Fruit fly (Drosophila melanogaster) whole organism, embryonic: ENCODE measurements around the gene Crtc.

ENCODE experiments used
- ATbp ChIP-seq: fragments of 200-800 bp; sonication (Bioruptor generic); optimal IDR thresholded peaks from 2 replicates; lab custom pipeline; 2017; ENCODE audit warnings: missing biosample characterization, mild to moderate bottlenecking, missing genetic modification characterization, missing genetic modification reagents
- Atf-2 ChIP-seq: fragments of 200-800 bp; sonication (Bioruptor generic); optimal IDR thresholded peaks from 2 replicates; lab custom pipeline; 2016; ENCODE audit warnings: missing biosample characterization, missing genetic modification characterization
- Atf3 ChIP-seq: fragments of 200-800 bp; sonication (Bioruptor generic); optimal IDR thresholded peaks from 3 replicates; lab custom pipeline; 2016; ENCODE audit warnings: missing biosample characterization, missing genetic modification characterization
- CG10209 ChIP-seq: fragments of 200-800 bp; sonication (Bioruptor generic); optimal IDR thresholded peaks from 3 replicates; lab custom pipeline; 2017; ENCODE audit warnings: missing biosample characterization, mild to moderate bottlenecking, missing genetic modification characterization, missing genetic modification reagents
- CG10274 ChIP-seq: fragments of 200-800 bp; sonication (Bioruptor generic); optimal IDR thresholded peaks from 3 replicates; lab custom pipeline; 2017; ENCODE audit warnings: missing biosample characterization, mild to moderate bottlenecking, missing genetic modification characterization
- CG12236 ChIP-seq: fragments of 200-800 bp; sonication (Bioruptor generic); optimal IDR thresholded peaks from 2 replicates; lab custom pipeline; 2016; ENCODE audit warnings: missing biosample characterization, missing genetic modification characterization
- CG12769 ChIP-seq: fragments of 200-800 bp; sonication (Bioruptor generic); optimal IDR thresholded peaks from 2 replicates; lab custom pipeline; 2019; ENCODE audit warnings: missing biosample characterization, mild to moderate bottlenecking, missing genetic modification characterization, moderate library complexity
- CG13296 ChIP-seq: fragments of 200-800 bp; sonication (Bioruptor generic); optimal IDR thresholded peaks from 3 replicates; lab custom pipeline; 2018; ENCODE audit warnings: missing biosample characterization, mild to moderate bottlenecking, missing genetic modification characterization
- CG14441 ChIP-seq: fragments of 200-800 bp; sonication (Bioruptor generic); IDR thresholded peaks from 2 replicates; pipeline ENCODE4 v1.3.6; 2022; ENCODE audit warnings: missing biosample characterization, missing genetic modification characterization
- CG17186 ChIP-seq: fragments of 200-800 bp; sonication (Bioruptor generic); optimal IDR thresholded peaks from 3 replicates; lab custom pipeline; 2017; ENCODE audit warnings: missing biosample characterization, missing genetic modification reagents, missing genetic modification characterization
- CG17385 ChIP-seq: fragments of 200-800 bp; sonication (Bioruptor generic); optimal IDR thresholded peaks from 3 replicates; lab custom pipeline; 2018; ENCODE audit warnings: missing biosample characterization, mild to moderate bottlenecking, missing genetic modification characterization
- CG17829 ChIP-seq: fragments of 200-800 bp; optimal IDR thresholded peaks from 2 replicates; lab custom pipeline; 2019; ENCODE audit warnings: missing biosample characterization, mild to moderate bottlenecking, missing genetic modification characterization, moderate library complexity
- CG18262 ChIP-seq: fragments of 200-800 bp; optimal IDR thresholded peaks from 3 replicates; lab custom pipeline; 2019; ENCODE audit warnings: missing biosample characterization, mild to moderate bottlenecking, missing genetic modification characterization, moderate library complexity
- CG18764 ChIP-seq: fragments of 200-800 bp; sonication (Bioruptor generic); optimal IDR thresholded peaks from 3 replicates; lab custom pipeline; 2016; ENCODE audit warnings: missing biosample characterization, missing genetic modification characterization
- CG2712 ChIP-seq: fragments of 200-800 bp; optimal IDR thresholded peaks from 3 replicates; lab custom pipeline; 2019; ENCODE audit warnings: missing biosample characterization, mild to moderate bottlenecking, missing genetic modification characterization, moderate library complexity
- CG31365 ChIP-seq: fragments of 200-800 bp; sonication (Bioruptor generic); optimal IDR thresholded peaks from 2 replicates; lab custom pipeline; 2018; ENCODE audit warnings: missing biosample characterization, mild to moderate bottlenecking, missing genetic modification characterization
- CG3281 ChIP-seq: fragments of 200-800 bp; sonication (Bioruptor generic); optimal IDR thresholded peaks from 3 replicates; lab custom pipeline; 2017; ENCODE audit warnings: missing biosample characterization, mild to moderate bottlenecking, missing genetic modification characterization
- CG4820 ChIP-seq: fragments of 200-800 bp; sonication (Bioruptor generic); optimal IDR thresholded peaks from 3 replicates; lab custom pipeline; 2016; ENCODE audit warnings: missing biosample characterization, missing genetic modification characterization
- CG6683 ChIP-seq: fragments of 200-800 bp; sonication (Bioruptor generic); optimal IDR thresholded peaks from 2 replicates; lab custom pipeline; 2017; ENCODE audit warnings: missing biosample characterization, mild to moderate bottlenecking, missing genetic modification characterization, missing genetic modification reagents
- CG8359 ChIP-seq: fragments of 200-800 bp; sonication (Bioruptor generic); optimal IDR thresholded peaks from 2 replicates; lab custom pipeline; 2017; ENCODE audit warnings: missing biosample characterization, mild to moderate bottlenecking, missing genetic modification characterization, borderline replicate concordance
- CG8478 ChIP-seq: fragments of >200 bp; optimal IDR thresholded peaks from 2 replicates; lab custom pipeline; 2018
- CG9437 ChIP-seq: fragments of 200-800 bp; sonication (Bioruptor generic); optimal IDR thresholded peaks from 2 replicates; lab custom pipeline; 2018; ENCODE audit warnings: missing biosample characterization, mild to moderate bottlenecking, missing genetic modification characterization
- CG9727 ChIP-seq: fragments of 200-800 bp; sonication (Bioruptor generic); optimal IDR thresholded peaks from 3 replicates; lab custom pipeline; 2017; ENCODE audit warnings: missing biosample characterization, mild to moderate bottlenecking, missing genetic modification characterization
- CG9876 ChIP-seq: fragments of 200-800 bp; sonication (Bioruptor generic); optimal IDR thresholded peaks from 2 replicates; lab custom pipeline; 2016; ENCODE audit warnings: missing biosample characterization, missing genetic modification characterization
- Camta ChIP-seq: fragments of 200-800 bp; sonication (Bioruptor generic); optimal IDR thresholded peaks from 2 replicates; lab custom pipeline; 2016; ENCODE audit warnings: missing biosample characterization, missing genetic modification characterization
- NK7.1 ChIP-seq: fragments of 200-800 bp; sonication (Bioruptor generic); optimal IDR thresholded peaks from 3 replicates; lab custom pipeline; 2016; ENCODE audit warnings: missing biosample characterization, missing genetic modification characterization
- PHDP ChIP-seq: fragments of 200-800 bp; sonication (Bioruptor generic); optimal IDR thresholded peaks from 3 replicates; lab custom pipeline; 2018; ENCODE audit warnings: missing biosample characterization, mild to moderate bottlenecking, missing genetic modification characterization, moderate library complexity
- Ravus ChIP-seq: fragments of 200-800 bp; sonication (Bioruptor generic); IDR thresholded peaks from 2 replicates; pipeline ENCODE4 v1.3.6; 2022; ENCODE audit warnings: missing biosample characterization, missing genetic modification characterization
- Rfx ChIP-seq: fragments of 200-800 bp; sonication (Bioruptor generic); IDR thresholded peaks from 2 replicates; pipeline ENCODE4 v1.3.6; 2022; ENCODE audit warnings: missing biosample characterization, missing genetic modification characterization
- Scr ChIP-seq: fragments of 200-800 bp; sonication (Bioruptor generic); IDR thresholded peaks from 2 replicates; pipeline ENCODE4 v1.3.6; 2022; ENCODE audit warnings: missing biosample characterization, missing genetic modification characterization; ENCODE audit not compliant: partially characterized antibody
- dpn ChIP-seq, 2 experiments: fragments of 200-800 bp; sonication (Bioruptor generic); optimal IDR thresholded peaks; 3 replicates each; lab custom pipeline; 2016; ENCODE audit warnings: missing biosample characterization in 2 of 2, missing genetic modification characterization in 2 of 2
- emc ChIP-seq: fragments of 200-800 bp; sonication (Bioruptor generic); optimal IDR thresholded peaks from 2 replicates; lab custom pipeline; 2016; ENCODE audit warnings: missing biosample characterization, missing genetic modification characterization
- hbn ChIP-seq: fragments of 200-800 bp; sonication (Bioruptor generic); IDR thresholded peaks from 2 replicates; pipeline ENCODE4 v1.3.6; 2022; ENCODE audit warnings: missing biosample characterization, missing genetic modification characterization; ENCODE audit not compliant: partially characterized antibody
- lab ChIP-seq: fragments of 200-800 bp; sonication (Bioruptor generic); optimal IDR thresholded peaks from 3 replicates; lab custom pipeline; 2017; ENCODE audit warnings: missing biosample characterization, missing genetic modification characterization, mild to moderate bottlenecking, moderate library complexity, missing genetic modification reagents
- org-1 ChIP-seq: fragments of 200-800 bp; sonication (Bioruptor generic); optimal IDR thresholded peaks from 2 replicates; lab custom pipeline; 2017; ENCODE audit warnings: missing biosample characterization, missing genetic modification characterization
- pfk ChIP-seq: fragments of 200-800 bp; sonication (Bioruptor generic); optimal IDR thresholded peaks from 2 replicates; lab custom pipeline; 2018; ENCODE audit warnings: missing biosample characterization, mild to moderate bottlenecking, missing genetic modification characterization, moderate library complexity
- phol ChIP-seq: fragments of 200-800 bp; sonication (Bioruptor generic); optimal IDR thresholded peaks from 3 replicates; lab custom pipeline; 2018; ENCODE audit warnings: missing biosample characterization, mild to moderate bottlenecking, missing genetic modification characterization, moderate library complexity
- pnt ChIP-seq: fragments of 200-800 bp; sonication (Bioruptor generic); optimal IDR thresholded peaks from 3 replicates; lab custom pipeline; 2016; ENCODE audit warnings: missing biosample characterization, missing genetic modification characterization
- prd ChIP-seq, 3 experiments: fragments of >200 bp in 2 of 3; fragments of 200-800 bp in 1 of 3; sonication (Bioruptor generic) in 1 of 3; optimal IDR thresholded peaks in 2 of 3; IDR thresholded peaks in 1 of 3; 2 replicates in 2 of 3; 3 replicates in 1 of 3; pipeline versions ENCODE4 v1.3.6 to Lab custom; 2017 to 2022; ENCODE audit warnings: missing biosample characterization in 1 of 3, missing genetic modification characterization in 1 of 3
- row ChIP-seq: fragments of 200-800 bp; sonication (Bioruptor generic); IDR thresholded peaks from 3 replicates; pipeline ENCODE4 v1.3.6; 2022; ENCODE audit warnings: missing biosample characterization, missing genetic modification characterization
- sens ChIP-seq: fragments of 200-800 bp; sonication (Bioruptor generic); peaks from one replicate; lab custom pipeline; 2016; ENCODE audit warnings: missing biosample characterization, missing genetic modification characterization
- shn ChIP-seq: fragments of 200-800 bp; sonication (Bioruptor generic); optimal IDR thresholded peaks from 3 replicates; lab custom pipeline; 2016; ENCODE audit warnings: missing biosample characterization, missing genetic modification characterization
- slbo ChIP-seq: fragments of 200-800 bp; sonication (Bioruptor generic); IDR thresholded peaks from 2 replicates; pipeline ENCODE4 v1.3.6; 2022; ENCODE audit warnings: missing biosample characterization, missing genetic modification characterization
- sna ChIP-seq: fragments of 200-800 bp; sonication (Bioruptor generic); IDR thresholded peaks from 2 replicates; pipeline ENCODE4 v1.3.6; 2022; ENCODE audit warnings: missing biosample characterization, missing genetic modification characterization; ENCODE audit not compliant: partially characterized antibody
- stwl ChIP-seq: fragments of 200-800 bp; sonication (Bioruptor generic); optimal IDR thresholded peaks from 3 replicates; lab custom pipeline; 2018; ENCODE audit warnings: missing biosample characterization, mild to moderate bottlenecking, missing genetic modification characterization, moderate library complexity
- tup ChIP-seq: fragments of 200-800 bp; sonication (Bioruptor generic); optimal IDR thresholded peaks from 2 replicates; lab custom pipeline; 2016; ENCODE audit warnings: missing biosample characterization, mild to moderate bottlenecking, missing genetic modification characterization, moderate library complexity
- twi ChIP-seq: fragments of 200-800 bp; optimal IDR thresholded peaks from 2 replicates; lab custom pipeline; 2019; ENCODE audit warnings: missing biosample characterization, mild to moderate bottlenecking, missing genetic modification characterization, moderate library complexity
- zen ChIP-seq: fragments of 200-800 bp; sonication (Bioruptor generic); optimal IDR thresholded peaks from 3 replicates; lab custom pipeline; 2018; ENCODE audit warnings: missing biosample characterization, mild to moderate bottlenecking, missing genetic modification characterization, moderate library complexity

The Crtc gene

DNA sequence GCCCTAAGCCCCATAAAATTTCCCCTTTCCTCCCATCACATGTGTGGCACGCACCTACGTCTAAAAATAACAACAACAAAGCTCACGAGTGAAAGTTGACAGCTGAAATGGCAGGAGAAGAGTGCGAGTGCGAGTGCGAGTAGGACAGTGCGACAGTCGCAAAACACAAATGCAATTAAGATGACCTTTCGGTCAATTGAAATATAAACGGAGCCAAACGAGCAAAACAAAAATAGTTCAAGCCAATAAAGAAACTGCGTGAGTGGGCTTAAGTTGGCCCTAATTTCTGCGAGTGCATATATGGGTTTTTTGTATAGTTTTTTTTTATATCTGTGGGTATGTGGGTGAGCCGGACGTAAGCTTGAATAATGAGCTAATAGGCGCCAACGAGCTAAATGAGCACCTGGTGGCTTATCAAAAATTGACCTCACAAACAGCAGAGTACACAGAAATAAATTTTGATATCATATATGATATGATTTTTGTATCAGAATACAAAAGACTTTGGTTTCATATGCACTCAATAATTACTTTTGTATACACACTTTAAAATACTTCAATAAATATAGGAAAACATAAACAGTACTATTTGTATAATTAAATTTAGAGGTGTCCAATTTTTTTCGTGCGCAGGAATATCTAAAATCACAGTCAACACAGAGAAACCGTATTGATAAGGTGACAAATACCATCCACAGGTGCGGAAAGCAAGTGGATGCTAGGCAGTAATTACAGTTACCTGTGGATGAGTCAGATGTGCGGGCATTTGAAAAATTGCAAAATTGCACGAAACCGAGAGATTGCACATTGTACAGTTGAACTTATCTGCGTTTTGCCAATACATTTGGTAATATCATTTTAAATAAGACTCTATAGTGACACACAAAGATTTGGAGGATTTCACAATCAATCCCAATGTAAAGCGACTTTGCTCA is 17.1 kb downstream of the Crtc start (continued):
- no peak for TF ChIP-seq dpn (GFP tag; optimal IDR thresholded peaks at IDR 0.05; lab: Kevin White, UChicago)
- no peak for TF ChIP-seq NK7.1
- peak; percentile 27 for TF ChIP-seq phol
- TF ChIP-seq stwl (tag; lab: Kevin White, UChicago): no peak
- no peak for TF ChIP-seq CG18764 (GFP tag; lab: Kevin White, UChicago)
- TF ChIP-seq CG9876: no peak
- TF ChIP-seq slbo (GFP tag; lab: Robert Waterston, UW): 0 out of 2 replicates have a peak, but pooled peaks have one; percentile 13
- peak; percentile 69 for TF ChIP-seq sens (GFP tag; lab: Kevin White, UChicago)
- no peak for TF ChIP-seq CG4820 (GFP tag; lab: Kevin White, UChicago)
- no peak for TF ChIP-seq shn (GFP tag; lab: Kevin White, UChicago)
- TF ChIP-seq prd (optimal IDR thresholded peaks at IDR 0.05; lab: Kevin White, UChicago): no peak
- peak; percentile 39; the same call in 2 of the 3 replicates for TF ChIP-seq prd (GFP tag; IDR thresholded peaks at IDR 0.05; lab: Robert Waterston, UW)
- peak; percentile 26 for TF ChIP-seq CG9437 (GFP tag; lab: Kevin White, UChicago)
- peak; percentile 33 for TF ChIP-seq PHDP (tag; lab: Kevin White, UChicago)
- TF ChIP-seq Rfx (GFP tag; lab: Robert Waterston, UW): peak; percentile 25; the same call in 1 of the 2 replicates
- peak; percentile 15 for TF ChIP-seq CG10209 (GFP tag; lab: Kevin White, UChicago)
- no peak for TF ChIP-seq CG8478
- TF ChIP-seq CG2712 (tag; lab: Kevin White, UChicago): peak; percentile 44
- TF ChIP-seq CG6683: no peak
- TF ChIP-seq hbn (GFP tag; lab: Robert Waterston, UW): no peak
- TF ChIP-seq CG8359 (GFP tag; lab: Kevin White, UChicago): no peak
- TF ChIP-seq CG10274 (GFP tag; lab: Kevin White, UChicago): no peak
- TF ChIP-seq pfk (GFP tag; lab: Kevin White, UChicago): no peak
- TF ChIP-seq Ravus: no peak
- peak; percentile 33 for TF ChIP-seq CG13296 (GFP tag; lab: Kevin White, UChicago)
- TF ChIP-seq ATbp (GFP tag; lab: Kevin White, UChicago): peak; percentile 22
- peak; percentile 78 for TF ChIP-seq lab (GFP tag; lab: Kevin White, UChicago)
- TF ChIP-seq CG18262: peak; percentile 11
- no peak for TF ChIP-seq emc (GFP tag; lab: Kevin White, UChicago)
- TF ChIP-seq CG31365 (tag; lab: Kevin White, UChicago): no peak
- TF ChIP-seq CG14441 (GFP tag; lab: Robert Waterston, UW): peak; percentile 38; the same call in 1 of the 2 replicates
- TF ChIP-seq CG17385: no peak
- no peak for TF ChIP-seq Scr (GFP tag; lab: Robert Waterston, UW)
- peak; percentile 52; the same call in 2 of the 3 replicates for TF ChIP-seq row (GFP tag; lab: Robert Waterston, UW)
- peak; percentile 9 for TF ChIP-seq Atf-2 (GFP tag; lab: Kevin White, UChicago)
- no peak for TF ChIP-seq CG12236
- no peak for TF ChIP-seq tup (GFP tag; lab: Kevin White, UChicago)
- no peak for TF ChIP-seq CG12769 (tag; lab: Kevin White, UChicago)
- no peak for TF ChIP-seq CG17186 (GFP tag; lab: Kevin White, UChicago)
- TF ChIP-seq CG3281 (GFP tag; lab: Kevin White, UChicago): peak; percentile 22
- TF ChIP-seq Camta: peak; percentile 8
- TF ChIP-seq sna (GFP tag; lab: Robert Waterston, UW): no peak
- no peak for TF ChIP-seq pnt
- TF ChIP-seq CG17829: peak; percentile 20
- TF ChIP-seq Atf3 (GFP tag; lab: Kevin White, UChicago): no peak
- no peak for TF ChIP-seq CG9727 (GFP tag; lab: Kevin White, UChicago)
- TF ChIP-seq zen (tag; lab: Kevin White, UChicago): no peak
- TF ChIP-seq twi (tag; lab: Kevin White, UChicago): no peak
- no peak for TF ChIP-seq org-1 (GFP tag; lab: Kevin White, UChicago)
